Worm (Caenorhabditis elegans) whole organism, L1 larva: ENCODE results near the gene srh-73.
A peak's percentile ranks its signal among the peaks of the same experiment; 100 is the strongest.

Source experiments
- Y116A8C.19 ChIP-seq: sonication (generic microtip); optimal IDR thresholded peaks from 2 replicates; lab custom pipeline; 2016; ENCODE audit warnings: missing compliant biosample characterization, missing genetic modification characterization, borderline replicate concordance
- alr-1 ChIP-seq: fragments of 200-800 bp; sonication (Bioruptor generic); optimal IDR thresholded peaks from 2 replicates; lab custom pipeline; 2018; ENCODE audit warnings: borderline replicate concordance, mild to moderate bottlenecking, missing genetic modification characterization, missing compliant biosample characterization
- ama-1 ChIP-seq: fragments of 150-350 bp; optimal IDR thresholded peaks from 2 replicates; lab custom pipeline; 2014
- ceh-8 ChIP-seq: fragments of 200-800 bp; sonication (Bioruptor generic); optimal IDR thresholded peaks from 2 replicates; lab custom pipeline; 2018; ENCODE audit warnings: mild to moderate bottlenecking, missing genetic modification characterization, moderate library complexity, missing compliant biosample characterization
- ceh-90 ChIP-seq: sonication (generic microtip); optimal IDR thresholded peaks from 2 replicates; lab custom pipeline; 2016; ENCODE audit warnings: missing genetic modification characterization, missing compliant biosample characterization
- dpl-1 ChIP-seq, 3 experiments: fragments of 150-350 bp in 2 of 3; sonication (generic microtip) in 1 of 3; optimal IDR thresholded peaks; 2 replicates each; lab custom pipeline; 2014 to 2017; ENCODE audit warnings: missing biosample characterization in 3 of 3, missing genetic modification characterization in 3 of 3, missing genetic modification reagents in 3 of 3
- dsc-1 ChIP-seq: sonication (generic microtip); optimal IDR thresholded peaks from 2 replicates; lab custom pipeline; 2016; ENCODE audit warnings: mild to moderate bottlenecking, missing genetic modification characterization, missing compliant biosample characterization
- egl-13 ChIP-seq: sonication (generic microtip); optimal IDR thresholded peaks from 2 replicates; lab custom pipeline; 2016; ENCODE audit warnings: missing genotype, missing genetic modification reagents, missing genetic modification characterization, missing compliant biosample characterization
- elt-2 ChIP-seq: sonication (generic microtip); optimal IDR thresholded peaks from 2 replicates; lab custom pipeline; 2016; ENCODE audit warnings: missing genetic modification characterization, mild to moderate bottlenecking, inconsistent platforms, missing compliant biosample characterization, missing genetic modification reagents
- ets-5 ChIP-seq: fragments of 200-800 bp; sonication (Bioruptor generic); IDR thresholded peaks from 2 replicates; pipeline ENCODE4 v1.3.6; 2022; ENCODE audit warnings: missing genetic modification characterization, missing compliant biosample characterization
- fkh-10 ChIP-seq: sonication (generic microtip); optimal IDR thresholded peaks from 2 replicates; lab custom pipeline; 2017; ENCODE audit warnings: missing biosample characterization, missing genetic modification reagents, missing genetic modification characterization
- fkh-4 ChIP-seq: sonication (generic microtip); optimal IDR thresholded peaks from 2 replicates; lab custom pipeline; 2016; ENCODE audit warnings: missing compliant biosample characterization, missing genetic modification characterization, borderline replicate concordance
- fos-1 ChIP-seq: fragments of 150-350 bp; optimal IDR thresholded peaks from 2 replicates; lab custom pipeline; 2014; ENCODE audit warnings: missing biosample characterization, missing genetic modification characterization
- grh-1 ChIP-seq: fragments of 200-800 bp; sonication (Bioruptor generic); IDR thresholded peaks from 2 replicates; pipeline ENCODE4 v1.3.6; 2022; ENCODE audit warnings: missing genetic modification reagents, missing genetic modification characterization, missing compliant biosample characterization
- hpl-2 ChIP-seq: fragments of 150-350 bp; optimal IDR thresholded peaks from 2 replicates; lab custom pipeline; 2014; ENCODE audit warnings: missing biosample characterization, missing genetic modification reagents, missing genetic modification characterization
- irx-1 ChIP-seq: sonication (generic microtip); optimal IDR thresholded peaks from 2 replicates; lab custom pipeline; 2016; ENCODE audit warnings: missing genetic modification characterization, missing compliant biosample characterization
- lin-13 ChIP-seq: fragments of 150-350 bp; optimal IDR thresholded peaks from 2 replicates; lab custom pipeline; 2014; ENCODE audit warnings: missing biosample characterization, missing genetic modification reagents, missing genetic modification characterization
- lin-14 ChIP-seq: fragments of 200-800 bp; sonication (Bioruptor generic); optimal IDR thresholded peaks from 2 replicates; lab custom pipeline; 2018; ENCODE audit warnings: mild to moderate bottlenecking, missing genetic modification characterization, moderate library complexity, missing compliant biosample characterization
- lin-15B ChIP-seq: fragments of 150-350 bp; sonication (generic microtip); optimal IDR thresholded peaks from 3 replicates; lab custom pipeline; 2014; ENCODE audit warnings: missing biosample characterization, missing genetic modification characterization
- lin-35 ChIP-seq, 2 experiments: fragments of 150-350 bp; optimal IDR thresholded peaks; 2 replicates each; lab custom pipeline; 2014; ENCODE audit warnings: missing biosample characterization in 2 of 2, missing genetic modification characterization in 2 of 2, missing genetic modification reagents in 2 of 2
- lin-39 ChIP-seq: fragments of 150-350 bp; optimal IDR thresholded peaks from 2 replicates; lab custom pipeline; 2014; ENCODE audit warnings: missing biosample characterization, missing genetic modification reagents, missing genetic modification characterization
- mab-9 ChIP-seq: fragments of 200-800 bp; sonication (Bioruptor generic); IDR thresholded peaks from 2 replicates; pipeline ENCODE4 v1.3.6; 2022; ENCODE audit warnings: missing genetic modification reagents, missing genetic modification characterization, missing compliant biosample characterization
- mdl-1 ChIP-seq, 2 experiments: fragments of 150-350 bp; optimal IDR thresholded peaks; 2 replicates each; lab custom pipeline; 2014 to 2017; ENCODE audit warnings: missing biosample characterization in 2 of 2, missing genetic modification characterization in 2 of 2, inconsistent platforms in 1 of 2
- mef-2 ChIP-seq: fragments of 150-350 bp; optimal IDR thresholded peaks from 2 replicates; lab custom pipeline; 2014; ENCODE audit warnings: missing biosample characterization, missing genetic modification characterization
- mep-1 ChIP-seq: fragments of 150-350 bp; optimal IDR thresholded peaks from 2 replicates; lab custom pipeline; 2014; ENCODE audit warnings: missing biosample characterization, missing genetic modification characterization
- nhr-11 ChIP-seq: fragments of 150-350 bp; optimal IDR thresholded peaks from 2 replicates; lab custom pipeline; 2014; ENCODE audit warnings: missing biosample characterization, missing genetic modification characterization
- nhr-19 ChIP-seq: fragments of 200-800 bp; sonication (Bioruptor generic); conservative IDR thresholded peaks from 2 replicates; pipeline ENCODE4 v1.3.6; 2022; ENCODE audit warnings: missing genetic modification characterization, missing compliant biosample characterization
- nhr-28 ChIP-seq: fragments of 150-350 bp; optimal IDR thresholded peaks from 2 replicates; lab custom pipeline; 2014; ENCODE audit warnings: missing biosample characterization, missing genetic modification characterization
- nhr-71 ChIP-seq: sonication (generic microtip); optimal IDR thresholded peaks from 2 replicates; lab custom pipeline; 2016; ENCODE audit warnings: mild to moderate bottlenecking, missing genetic modification characterization, moderate library complexity, missing compliant biosample characterization
- nhr-84 ChIP-seq: sonication (generic microtip); optimal IDR thresholded peaks from 2 replicates; lab custom pipeline; 2017; ENCODE audit warnings: missing biosample characterization, missing genetic modification characterization
- nhr-90 ChIP-seq: sonication (generic microtip); optimal IDR thresholded peaks from 2 replicates; lab custom pipeline; 2016; ENCODE audit warnings: mild to moderate bottlenecking, missing genetic modification characterization, missing compliant biosample characterization; ENCODE audit not compliant: poor library complexity
- pqm-1 ChIP-seq: sonication (generic microtip); optimal IDR thresholded peaks from 3 replicates; lab custom pipeline; 2017; ENCODE audit warnings: missing biosample characterization, missing genetic modification characterization
- rnt-1 ChIP-seq: sonication (generic microtip); optimal IDR thresholded peaks from 2 replicates; lab custom pipeline; 2016; ENCODE audit warnings: mild to moderate bottlenecking, missing genetic modification characterization, moderate library complexity, missing compliant biosample characterization
- snpc-4 ChIP-seq: fragments of 150-350 bp; optimal IDR thresholded peaks from 2 replicates; lab custom pipeline; 2014; ENCODE audit warnings: missing biosample characterization, missing genetic modification characterization
- snu-23 ChIP-seq: sonication (generic microtip); optimal IDR thresholded peaks from 2 replicates; lab custom pipeline; 2016; ENCODE audit warnings: missing genetic modification characterization, missing compliant biosample characterization
- sox-4 ChIP-seq: sonication (generic microtip); optimal IDR thresholded peaks from 2 replicates; lab custom pipeline; 2016; ENCODE audit warnings: missing genetic modification characterization, missing compliant biosample characterization
- sup-37 ChIP-seq: fragments of 200-800 bp; sonication (Bioruptor generic); optimal IDR thresholded peaks from 2 replicates; lab custom pipeline; 2018; ENCODE audit warnings: mild to moderate bottlenecking, missing genetic modification characterization, missing compliant biosample characterization
- tbx-2 ChIP-seq: sonication (generic microtip); optimal IDR thresholded peaks from 2 replicates; lab custom pipeline; 2016; ENCODE audit warnings: missing genetic modification characterization, missing compliant biosample characterization
- tlp-1 ChIP-seq: fragments of 150-350 bp; optimal IDR thresholded peaks from 2 replicates; lab custom pipeline; 2014; ENCODE audit warnings: missing biosample characterization, missing genetic modification characterization
- unc-130 ChIP-seq: fragments of 150-350 bp; optimal IDR thresholded peaks from 2 replicates; lab custom pipeline; 2017; ENCODE audit warnings: missing biosample characterization, missing genetic modification characterization, inconsistent platforms
- unc-30 ChIP-seq: sonication (generic microtip); optimal IDR thresholded peaks from 2 replicates; lab custom pipeline; 2017; ENCODE audit warnings: missing biosample characterization, missing genetic modification characterization
- unc-62 ChIP-seq: fragments of 150-350 bp; optimal IDR thresholded peaks from 2 replicates; lab custom pipeline; 2014; ENCODE audit warnings: missing biosample characterization, missing genetic modification reagents, missing genetic modification characterization
- unc-86 ChIP-seq: sonication (generic microtip); optimal IDR thresholded peaks from 2 replicates; lab custom pipeline; 2016; ENCODE audit warnings: missing genetic modification characterization, missing compliant biosample characterization
- unc-98 ChIP-seq: fragments of 200-800 bp; sonication (Bioruptor generic); IDR thresholded peaks from 2 replicates; pipeline ENCODE4 v1.3.6; 2022; ENCODE audit warnings: missing genetic modification characterization, missing compliant biosample characterization
- vab-15 ChIP-seq: sonication (generic microtip); optimal IDR thresholded peaks from 2 replicates; lab custom pipeline; 2017; ENCODE audit warnings: missing genotype, mild to moderate bottlenecking, missing genetic modification characterization, missing compliant biosample characterization
- ztf-11 ChIP-seq, 2 experiments: sonication (generic microtip); optimal IDR thresholded peaks; 2 replicates each; lab custom pipeline; 2016 to 2017; ENCODE audit warnings: missing genetic modification characterization in 2 of 2, missing biosample characterization in 1 of 2, missing compliant biosample characterization in 1 of 2

Gene srh-73

DNA sequence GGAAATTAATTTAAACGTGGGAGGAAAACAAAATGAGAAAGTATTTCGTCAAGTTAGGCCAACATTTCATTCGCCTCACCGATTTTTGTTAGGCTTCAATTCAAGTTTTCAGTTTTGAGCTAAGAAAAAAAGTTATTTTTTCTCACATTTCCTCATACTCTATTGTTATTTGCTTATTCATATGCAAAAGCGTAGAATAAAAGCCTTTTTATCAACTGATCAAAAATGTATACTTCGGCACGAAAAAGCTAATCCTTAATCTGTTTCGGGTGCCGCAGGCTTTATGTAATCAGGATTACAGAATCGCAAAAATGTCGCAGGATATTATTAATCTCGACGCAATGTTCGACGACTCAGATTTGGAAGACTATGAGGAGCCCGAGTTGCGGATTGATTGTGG lies 22.1 kb upstream of the srh-73 start, which contains the start of gene T21B4.15:
Gene T21B4.15, plus strand, starts transcription at position 301 of the 400 bp plus-strand sequence.
- TF ChIP-seq fos-1 (tag; lab: Kevin White, UChicago) (no peak), dsc-1 (tag; lab: Kevin White, UChicago) (peak; percentile 53), lin-14 (GFP tag; lab: Kevin White, UChicago) (peak; percentile 25)

DNA sequence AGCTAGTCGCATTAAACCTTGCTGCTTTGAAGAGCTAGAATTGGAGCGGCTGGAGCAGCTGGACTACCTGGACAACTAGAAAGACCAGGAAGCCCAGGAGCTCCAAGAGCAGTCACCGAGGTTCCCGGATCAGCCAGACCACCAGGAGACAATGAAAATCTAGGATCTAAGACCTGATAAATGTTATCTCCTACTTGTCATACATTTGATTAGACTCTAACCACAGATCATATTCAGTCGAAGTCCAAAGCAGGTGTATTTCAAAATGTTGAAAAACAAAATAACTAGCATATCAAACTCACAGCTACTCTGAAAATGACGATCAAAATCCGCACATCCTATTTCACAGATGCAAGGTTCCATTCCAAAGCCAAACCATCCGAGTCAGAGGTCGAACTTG lies 20.0 kb upstream of the srh-73 start, which contains the start of gene srz-6:
Gene srz-6, plus strand, starts transcription at position 301 of the 400 bp plus-strand sequence.
- no peak for TF ChIP-seq lin-39 (tag; lab: Kevin White, UChicago)
- no peak for TF ChIP-seq tlp-1 (tag; lab: Kevin White, UChicago)
- TF ChIP-seq snu-23, result no peak
- no peak for TF ChIP-seq unc-130 (tag; lab: Kevin White, UChicago)
- no peak for TF ChIP-seq mab-9
- no peak for TF ChIP-seq Y116A8C.19 (tag; lab: Kevin White, UChicago)
- no peak for TF ChIP-seq vab-15 (tag; lab: Kevin White, UChicago)
- TF ChIP-seq mdl-1 (tag; optimal IDR thresholded peaks at IDR 0.05; lab: Kevin White, UChicago), result no peak
- TF ChIP-seq nhr-28 (tag; lab: Kevin White, UChicago), result no peak
- TF ChIP-seq snpc-4 (tag; lab: Kevin White, UChicago), result no peak
- TF ChIP-seq ama-1 (lab: Kevin White, UChicago), result no peak
- no peak for TF ChIP-seq ztf-11 (tag; optimal IDR thresholded peaks at IDR 0.05; lab: Kevin White, UChicago)
- no peak for TF ChIP-seq ets-5 (GFP tag; lab: Robert Waterston, UW)
- TF ChIP-seq lin-35 (GFP tag; optimal IDR thresholded peaks at IDR 0.05; lab: Kevin White, UChicago), result no peak
- no peak for TF ChIP-seq nhr-84 (tag; lab: Kevin White, UChicago)
- no peak for TF ChIP-seq unc-86 (tag; lab: Kevin White, UChicago)
- no peak for TF ChIP-seq fkh-10 (GFP tag; lab: Kevin White, UChicago)
- TF ChIP-seq sox-4 (tag; lab: Kevin White, UChicago), result no peak
- TF ChIP-seq nhr-11 (tag; lab: Kevin White, UChicago), result no peak

DNA sequence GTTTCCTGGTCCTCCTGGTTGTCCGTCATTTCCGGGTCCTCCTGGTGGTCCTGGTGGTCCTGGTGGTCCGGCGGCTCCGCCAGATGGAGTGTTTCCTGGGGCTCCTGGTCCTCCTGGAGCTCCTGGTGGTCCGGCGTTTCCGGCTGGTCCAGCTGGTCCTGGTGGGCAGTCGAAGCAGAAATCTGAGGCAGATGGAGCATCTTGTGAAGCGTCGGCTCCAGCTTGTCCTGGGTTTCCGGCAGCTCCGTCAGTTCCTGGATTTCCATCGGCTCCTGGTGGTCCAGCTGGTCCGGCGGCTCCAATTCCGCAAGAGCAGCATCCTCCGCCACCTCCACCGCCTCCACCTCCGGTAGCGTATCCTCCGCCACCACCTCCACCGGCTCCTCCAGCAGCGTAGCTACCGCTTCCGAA lies 17.9 kb upstream of the srh-73 start:
- TF ChIP-seq ceh-8 (GFP tag; lab: Kevin White, UChicago) (peak; percentile 50), dsc-1 (tag; lab: Kevin White, UChicago) (no peak), nhr-19 (GFP tag; lab: Robert Waterston, UW) (no peak), mab-9 (no peak)

DNA sequence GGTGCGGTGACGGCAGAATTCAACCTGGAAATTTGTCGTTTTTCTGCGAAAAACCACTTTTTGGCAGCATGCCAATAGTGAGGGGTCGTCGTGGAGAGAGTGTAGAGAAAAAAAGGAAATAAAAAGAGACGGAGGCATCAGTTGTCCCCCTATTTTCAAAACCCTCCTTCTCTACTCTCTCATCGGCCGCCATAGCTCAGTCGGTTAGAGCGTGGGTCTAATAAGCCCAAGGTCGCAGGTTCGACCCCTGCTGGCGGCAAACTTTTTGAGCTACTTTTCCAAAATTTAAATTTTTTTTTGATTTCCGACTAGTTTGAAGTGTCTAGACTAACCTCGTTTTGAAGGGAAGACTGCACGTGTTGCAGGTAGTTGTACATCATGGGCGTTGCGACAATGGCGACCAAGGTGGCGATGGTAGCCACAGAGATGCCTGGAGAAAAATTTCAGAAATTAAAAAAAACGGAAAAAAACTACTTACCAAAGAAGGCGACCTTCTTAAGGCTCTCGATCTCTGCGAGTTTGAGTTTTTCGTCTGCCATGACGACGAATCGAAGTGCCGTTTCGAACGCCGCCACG lies 17.3 kb upstream of the srh-73 start, which contains the start of gene col-85:
Gene col-85, minus strand, starts transcription at position 540 of the 576 bp plus-strand sequence.
- TF ChIP-seq nhr-90 (peak; percentile 70), dpl-1 (GFP tag; optimal IDR thresholded peaks at IDR 0.05; lab: Kevin White, UChicago) (peak; percentile 44 to 66 (median 54)), fkh-4 (tag; lab: Kevin White, UChicago) (no peak), unc-62 (GFP tag; lab: Kevin White, UChicago) (no peak), rnt-1 (tag; lab: Kevin White, UChicago) (peak; percentile 68), sup-37 (GFP tag; lab: Kevin White, UChicago) (no peak), nhr-84 (tag; lab: Kevin White, UChicago) (no peak), mef-2 (tag; lab: Kevin White, UChicago) (peak; percentile 19), mab-9 (0 out of 2 replicates have a peak, but pooled peaks have one; percentile 41), snpc-4 (tag; lab: Kevin White, UChicago) (peak; percentile 90), nhr-71 (tag; lab: Kevin White, UChicago) (peak; percentile 78), lin-13 (GFP tag; lab: Kevin White, UChicago) (peak; percentile 54), alr-1 (no peak), elt-2 (tag; lab: Kevin White, UChicago) (peak; percentile 23), unc-98 (peak; percentile 60; the same call in 1 of the 2 replicates), hpl-2 (peak; percentile 5), egl-13 (tag; lab: Kevin White, UChicago) (no peak), ceh-90 (no peak), irx-1 (tag; lab: Kevin White, UChicago) (peak; percentile 57), unc-30 (tag; lab: Kevin White, UChicago) (no peak), vab-15 (tag; lab: Kevin White, UChicago) (peak; percentile 63), mep-1 (tag; lab: Kevin White, UChicago) (peak; percentile 56), tbx-2 (peak; percentile 62), grh-1 (GFP tag; lab: Robert Waterston, UW) (peak; percentile 43; the same call in 1 of the 2 replicates), fkh-10 (GFP tag; lab: Kevin White, UChicago) (peak; percentile 51), pqm-1 (tag; lab: Kevin White, UChicago) (peak; percentile 11), lin-15B (tag; lab: Kevin White, UChicago) (peak; percentile 16)
